Worm (Caenorhabditis elegans) whole organism, young adult: ENCODE results near the gene dhc-4.

Experiments used
- B0336.3 ChIP-seq: fragments of 200-800 bp; sonication (Bioruptor generic); IDR thresholded peaks from 2 replicates; pipeline ENCODE4 v1.3.6; 2022; ENCODE audit warnings: missing genetic modification characterization, missing compliant biosample characterization
- F37B4.10 ChIP-seq: fragments of 200-800 bp; sonication (Bioruptor generic); IDR thresholded peaks from 2 replicates; pipeline ENCODE4 v1.3.6; 2022; ENCODE audit warnings: missing genetic modification characterization, missing compliant biosample characterization
- F52B5.7 ChIP-seq: sonication (generic microtip); optimal IDR thresholded peaks from 2 replicates; lab custom pipeline; 2016; ENCODE audit warnings: mild to moderate bottlenecking, missing genetic modification characterization, missing compliant biosample characterization
- F57A8.1 ChIP-seq: fragments of 200-800 bp; sonication (Bioruptor generic); optimal IDR thresholded peaks from 2 replicates; lab custom pipeline; 2018; ENCODE audit warnings: mild to moderate bottlenecking, missing genetic modification characterization, moderate library complexity, missing compliant biosample characterization
- K11D2.4 ChIP-seq: fragments of 200-800 bp; sonication (Bioruptor generic); IDR thresholded peaks from 2 replicates; pipeline ENCODE4 v1.3.6; 2022; ENCODE audit warnings: missing genetic modification reagents, missing genetic modification characterization, missing compliant biosample characterization
- Y53F4B.3 ChIP-seq: fragments of 200-800 bp; sonication (Bioruptor generic); IDR thresholded peaks from 2 replicates; pipeline ENCODE4 v1.3.6; 2022; ENCODE audit warnings: missing genetic modification reagents, missing genetic modification characterization, missing compliant biosample characterization
- Y56A3A.18 ChIP-seq: fragments of 200-800 bp; sonication (Bioruptor generic); IDR thresholded peaks from 2 replicates; pipeline ENCODE4 v1.3.6; 2022; ENCODE audit warnings: missing genetic modification reagents, missing genetic modification characterization, missing compliant biosample characterization
- Y95B8A.8 ChIP-seq: fragments of 200-800 bp; sonication (Bioruptor generic); IDR thresholded peaks from 2 replicates; pipeline ENCODE4 v1.3.6; 2022; ENCODE audit warnings: missing genetic modification reagents, missing genetic modification characterization, missing compliant biosample characterization
- attf-3 ChIP-seq: fragments of 200-800 bp; sonication (Bioruptor generic); conservative IDR thresholded peaks from 2 replicates; pipeline ENCODE4 v1.3.6; 2022; ENCODE audit warnings: missing genetic modification reagents, missing genetic modification characterization, missing compliant biosample characterization
- cebp-1 ChIP-seq, 2 experiments: fragments of 200-800 bp in 1 of 2; sonication (Bioruptor generic) in 1 of 2; sonication (generic microtip) in 1 of 2; IDR thresholded peaks in 1 of 2; optimal IDR thresholded peaks in 1 of 2; 2 replicates each; pipeline versions ENCODE4 v1.3.6 to Lab custom; 2017 to 2022; ENCODE audit warnings: missing compliant biosample characterization in 2 of 2, missing genetic modification characterization in 2 of 2, mild to moderate bottlenecking in 1 of 2, missing genetic modification reagents in 1 of 2, moderate library complexity in 1 of 2
- ceh-58 ChIP-seq: fragments of 200-800 bp; sonication (Bioruptor generic); IDR thresholded peaks from 2 replicates; pipeline ENCODE4 v1.3.6; 2022; ENCODE audit warnings: missing genetic modification characterization, missing compliant biosample characterization
- egl-44 ChIP-seq: fragments of 200-800 bp; sonication (Bioruptor generic); IDR thresholded peaks from 2 replicates; pipeline ENCODE4 v1.3.6; 2022; ENCODE audit warnings: missing genetic modification reagents, missing genetic modification characterization, missing compliant biosample characterization
- ets-4 ChIP-seq: fragments of 200-800 bp; sonication (Bioruptor generic); optimal IDR thresholded peaks from 2 replicates; lab custom pipeline; 2018; ENCODE audit warnings: mild to moderate bottlenecking, missing genetic modification characterization, missing compliant biosample characterization
- fkh-3 ChIP-seq: sonication (generic microtip); optimal IDR thresholded peaks from 2 replicates; lab custom pipeline; 2016; ENCODE audit warnings: mild to moderate bottlenecking, missing genetic modification characterization, missing compliant biosample characterization
- gei-17 ChIP-seq: fragments of 200-800 bp; sonication (Bioruptor generic); optimal IDR thresholded peaks from 2 replicates; lab custom pipeline; 2018; ENCODE audit warnings: mild to moderate bottlenecking, missing genetic modification characterization, missing compliant biosample characterization
- hlh-12 ChIP-seq: sonication (generic microtip); optimal IDR thresholded peaks from 2 replicates; lab custom pipeline; 2016; ENCODE audit warnings: missing genetic modification characterization, missing compliant biosample characterization
- hlh-26 ChIP-seq: fragments of 200-800 bp; sonication (Bioruptor generic); conservative IDR thresholded peaks from 2 replicates; pipeline ENCODE4 v1.3.6; 2022; ENCODE audit warnings: missing genetic modification reagents, missing genetic modification characterization, missing compliant biosample characterization
- hsf-1 ChIP-seq: fragments of 200-800 bp; sonication (Bioruptor generic); IDR thresholded peaks from 2 replicates; pipeline ENCODE4 v1.3.6; 2022; ENCODE audit warnings: missing genetic modification reagents, missing genetic modification characterization, missing compliant biosample characterization
- lin-40 ChIP-seq: sonication (generic microtip); optimal IDR thresholded peaks from 2 replicates; lab custom pipeline; 2016; ENCODE audit warnings: missing genetic modification characterization, mild to moderate bottlenecking, missing compliant biosample characterization, missing genotype, missing genetic modification reagents
- lir-1 ChIP-seq: fragments of 200-800 bp; sonication (Bioruptor generic); conservative IDR thresholded peaks from 2 replicates; pipeline ENCODE4 v1.3.6; 2022; ENCODE audit warnings: missing genetic modification reagents, missing genetic modification characterization, missing compliant biosample characterization
- lsl-1 ChIP-seq: fragments of 200-800 bp; sonication (Bioruptor generic); optimal IDR thresholded peaks from 2 replicates; lab custom pipeline; 2018; ENCODE audit warnings: mild to moderate bottlenecking, missing genetic modification characterization, moderate library complexity, missing compliant biosample characterization
- madf-3 ChIP-seq: fragments of 200-800 bp; sonication (Bioruptor generic); IDR thresholded peaks from 2 replicates; pipeline ENCODE4 v1.3.6; 2022; ENCODE audit warnings: missing genetic modification reagents, missing genetic modification characterization, missing compliant biosample characterization
- madf-8 ChIP-seq: fragments of 200-800 bp; sonication (Bioruptor generic); conservative IDR thresholded peaks from 2 replicates; pipeline ENCODE4 v1.3.6; 2022; ENCODE audit warnings: missing genetic modification reagents, missing genetic modification characterization, missing compliant biosample characterization
- mes-4 ChIP-seq: sonication (generic microtip); optimal IDR thresholded peaks from 2 replicates; lab custom pipeline; 2016; ENCODE audit warnings: missing genotype, missing genetic modification characterization, missing compliant biosample characterization
- nfya-2 ChIP-seq: fragments of 200-800 bp; sonication (Bioruptor generic); IDR thresholded peaks from 2 replicates; pipeline ENCODE4 v1.3.6; 2022; ENCODE audit warnings: missing genetic modification reagents, missing genetic modification characterization, missing compliant biosample characterization
- nhr-120 ChIP-seq: fragments of 200-800 bp; sonication (Bioruptor generic); IDR thresholded peaks from 2 replicates; pipeline ENCODE4 v1.3.6; 2022; ENCODE audit warnings: missing genetic modification characterization, missing compliant biosample characterization
- nhr-27 ChIP-seq: fragments of 200-800 bp; sonication (Bioruptor generic); optimal IDR thresholded peaks from 2 replicates; lab custom pipeline; 2018; ENCODE audit warnings: mild to moderate bottlenecking, missing genetic modification characterization, moderate library complexity, missing compliant biosample characterization
- pha-4 ChIP-seq: fragments of 150-350 bp; sonication (generic microtip); optimal IDR thresholded peaks from 2 replicates; lab custom pipeline; 2014; ENCODE audit warnings: missing biosample characterization, missing genetic modification reagents, missing genetic modification characterization
- rec-8 ChIP-seq, 2 experiments: sonication (generic microtip); optimal IDR thresholded peaks; 2 replicates each; lab custom pipeline; 2016; ENCODE audit warnings: mild to moderate bottlenecking in 2 of 2, missing genetic modification characterization in 2 of 2, missing genetic modification reagents in 2 of 2, missing genotype in 2 of 2, missing biosample characterization in 1 of 2, missing compliant biosample characterization in 1 of 2, moderate library complexity in 1 of 2
- snpc-1.1 ChIP-seq: sonication (generic microtip); optimal IDR thresholded peaks from 2 replicates; lab custom pipeline; 2017; ENCODE audit warnings: missing genetic modification characterization, mild to moderate bottlenecking, missing compliant biosample characterization, antibody characterized with exemption, moderate library complexity, missing genotype, missing genetic modification reagents; ENCODE audit not compliant: insufficient read depth
- snpc-3.4 ChIP-seq: sonication (generic microtip); optimal IDR thresholded peaks from 2 replicates; lab custom pipeline; 2017; ENCODE audit warnings: missing genetic modification characterization, mild to moderate bottlenecking, missing compliant biosample characterization, antibody characterized with exemption, moderate library complexity, missing genotype, missing genetic modification reagents
- somi-1 ChIP-seq: fragments of 200-800 bp; sonication (Bioruptor generic); optimal IDR thresholded peaks from 2 replicates; lab custom pipeline; 2018; ENCODE audit warnings: mild to moderate bottlenecking, missing genetic modification characterization, missing compliant biosample characterization
- tbx-9 ChIP-seq: sonication (generic microtip); optimal IDR thresholded peaks from 2 replicates; lab custom pipeline; 2016; ENCODE audit warnings: borderline replicate concordance, missing genetic modification characterization, inconsistent platforms, missing compliant biosample characterization
- tlf-1 ChIP-seq: fragments of 200-800 bp; sonication (Bioruptor generic); optimal IDR thresholded peaks from 2 replicates; lab custom pipeline; 2018; ENCODE audit warnings: mild to moderate bottlenecking, missing genetic modification characterization, missing compliant biosample characterization
- unc-130 ChIP-seq: sonication (generic microtip); optimal IDR thresholded peaks from 2 replicates; lab custom pipeline; 2016; ENCODE audit warnings: missing genetic modification reagents, missing genetic modification characterization, missing compliant biosample characterization
- unc-62 ChIP-seq: fragments of 150-350 bp; optimal IDR thresholded peaks from 2 replicates; lab custom pipeline; 2014; ENCODE audit warnings: missing biosample characterization, missing genetic modification reagents, missing genetic modification characterization
- zfh-2 ChIP-seq: fragments of 200-800 bp; sonication (Bioruptor generic); conservative IDR thresholded peaks from 2 replicates; pipeline ENCODE4 v1.3.6; 2022; ENCODE audit warnings: missing genetic modification reagents, missing genetic modification characterization, missing compliant biosample characterization
- zim-3 ChIP-seq: sonication (generic microtip); optimal IDR thresholded peaks from 2 replicates; lab custom pipeline; 2017; ENCODE audit warnings: mild to moderate bottlenecking, missing genetic modification characterization, moderate library complexity, missing compliant biosample characterization
- ztf-22 ChIP-seq: fragments of 200-800 bp; sonication (Bioruptor generic); optimal IDR thresholded peaks from 2 replicates; lab custom pipeline; 2018; ENCODE audit warnings: mild to moderate bottlenecking, missing genetic modification characterization, moderate library complexity, missing compliant biosample characterization
- ztf-25 ChIP-seq: fragments of 200-800 bp; sonication (Bioruptor generic); IDR thresholded peaks from 2 replicates; pipeline ENCODE4 v1.3.6; 2022; ENCODE audit warnings: missing genetic modification reagents, missing genetic modification characterization, missing compliant biosample characterization
- ztf-28 ChIP-seq: fragments of 200-800 bp; sonication (Bioruptor generic); IDR thresholded peaks from 2 replicates; pipeline ENCODE4 v1.3.6; 2022; ENCODE audit warnings: missing genetic modification reagents, missing genetic modification characterization, missing compliant biosample characterization
- ztf-3 ChIP-seq: fragments of 200-800 bp; sonication (Bioruptor generic); optimal IDR thresholded peaks from 2 replicates; lab custom pipeline; 2018; ENCODE audit warnings: mild to moderate bottlenecking, missing genetic modification characterization, missing compliant biosample characterization

Gene dhc-4

ce11 chrIII:10969644-10970043 lies at the start of gene dhc-4:
TSS of gene dhc-4 (plus strand) at chrIII:10969944.
- no peak for TF ChIP-seq hsf-1
- TF ChIP-seq zim-3: no peak
- TF ChIP-seq, all 124 proteins: peak for 0

- TF ChIP-seq madf-8 (no peak), nhr-27 (tag; lab: Kevin White, UChicago) (no peak), cebp-1 (GFP tag; IDR thresholded peaks at IDR 0.05; lab: Robert Waterston, UW) (no peak), cebp-1 (tag; optimal IDR thresholded peaks at IDR 0.05; lab: Kevin White, UChicago) (no peak), F37B4.10 (GFP tag; lab: Robert Waterston, UW) (no peak), ztf-25 (GFP tag; lab: Robert Waterston, UW) (no peak), Y56A3A.18 (GFP tag; lab: Robert Waterston, UW) (no peak), hlh-26 (GFP tag; lab: Robert Waterston, UW) (no peak), ets-4 (GFP tag; lab: Kevin White, UChicago) (no peak), nfya-2 (no peak), snpc-3.4 (no peak), pha-4 (tag; lab: Kevin White, UChicago) (no peak), tlf-1 (GFP tag; lab: Kevin White, UChicago) (no peak), fkh-3 (tag; lab: Kevin White, UChicago) (no peak), hlh-12 (tag; lab: Kevin White, UChicago) (no peak), egl-44 (GFP tag; lab: Robert Waterston, UW) (no peak), K11D2.4 (no peak), tbx-9 (tag; lab: Kevin White, UChicago) (no peak)
Measured at ce11 chrIII:10920044-10920443, 49.7 kb upstream of the dhc-4 start, which contains the start of gene vab-7. TSS of gene vab-7 (plus strand) at chrIII:10920344.

ce11 chrIII:10921474-10921873 lies 48.3 kb upstream of the dhc-4 start:
- TF ChIP-seq zfh-2 (GFP tag; lab: Robert Waterston, UW) (peak; percentile 81), ztf-25 (GFP tag; lab: Robert Waterston, UW) (no peak), mes-4 (tag; lab: Kevin White, UChicago) (no peak), ztf-22 (GFP tag; lab: Kevin White, UChicago) (no peak), rec-8 (tag; optimal IDR thresholded peaks at IDR 0.05; lab: Kevin White, UChicago) (no peak), B0336.3 (GFP tag; lab: Robert Waterston, UW) (no peak), F52B5.7 (tag; lab: Kevin White, UChicago) (no peak), zim-3 (no peak)

ce11 chrIII:10923539-10923938 lies 46.2 kb upstream of the dhc-4 start:
- TF ChIP-seq unc-62 (GFP tag; lab: Kevin White, UChicago): no peak
- no peak for TF ChIP-seq madf-3
- TF ChIP-seq unc-130: no peak
- TF ChIP-seq F57A8.1: no peak
- no peak for TF ChIP-seq mes-4 (tag; lab: Kevin White, UChicago)
- no peak for TF ChIP-seq gei-17 (GFP tag; lab: Kevin White, UChicago)
- no peak for TF ChIP-seq somi-1 (GFP tag; lab: Kevin White, UChicago)
- no peak for TF ChIP-seq snpc-1.1 (tag; lab: Kevin White, UChicago)
- TF ChIP-seq lsl-1 (GFP tag; lab: Kevin White, UChicago): no peak
- no peak for TF ChIP-seq Y53F4B.3 (GFP tag; lab: Robert Waterston, UW)
- TF ChIP-seq hlh-26 (GFP tag; lab: Robert Waterston, UW): no peak
- no peak for TF ChIP-seq lin-40 (tag; lab: Kevin White, UChicago)
- no peak for TF ChIP-seq ztf-28 (GFP tag; lab: Robert Waterston, UW)
- no peak for TF ChIP-seq nhr-120 (GFP tag; lab: Robert Waterston, UW)
- TF ChIP-seq ceh-58 (GFP tag; lab: Robert Waterston, UW): no peak
- no peak for TF ChIP-seq attf-3 (GFP tag; lab: Robert Waterston, UW)
- TF ChIP-seq Y95B8A.8 (GFP tag; lab: Robert Waterston, UW): no peak
- TF ChIP-seq lir-1 (GFP tag; lab: Robert Waterston, UW): no peak
- TF ChIP-seq ztf-3 (GFP tag; lab: Kevin White, UChicago): no peak
